Worm (Caenorhabditis elegans): ENCODE results near the gene klf-1.

DNA sequence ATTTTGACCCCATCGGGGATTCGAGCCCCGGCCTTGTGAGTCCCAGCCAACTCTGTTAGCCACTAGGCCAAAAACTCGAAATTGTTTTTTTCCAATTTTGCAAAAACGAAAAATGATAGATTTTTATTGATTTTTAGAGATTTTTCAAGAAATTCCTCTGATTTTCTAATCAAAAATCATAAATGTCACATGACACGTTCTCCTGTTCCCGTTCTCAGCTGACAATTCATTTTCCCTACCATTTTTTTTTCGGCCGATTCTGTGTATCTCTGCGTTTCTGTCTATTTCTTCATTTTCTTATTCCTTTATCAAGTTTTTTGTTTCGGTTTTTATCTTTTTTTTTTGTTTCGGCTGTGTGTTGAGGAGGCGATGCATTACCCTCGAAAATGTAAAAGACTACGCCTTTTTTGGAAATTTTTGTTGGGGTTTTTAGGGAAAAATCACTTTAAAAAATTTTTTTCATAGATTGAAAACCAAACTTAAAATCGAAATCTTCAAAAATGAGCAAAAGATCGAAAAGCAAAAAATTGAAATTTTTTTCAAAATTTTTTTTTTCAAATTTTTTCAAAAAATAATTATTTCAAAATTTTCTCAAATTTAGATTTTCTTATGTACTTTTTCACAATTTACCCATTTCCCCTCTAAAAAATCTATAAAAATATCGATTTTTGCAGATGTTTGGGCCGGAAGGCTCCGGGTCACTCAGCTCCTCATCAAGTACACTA, at the start of gene klf-1:
- TF ChIP-seq ama-1 (optimal IDR thresholded peaks at IDR 0.05), result no peak
- no peak for TF ChIP-seq ceh-13 (GFP tag; optimal IDR thresholded peaks at IDR 0.05)
